Fruit fly (Drosophila melanogaster): ENCODE measurements around the gene CG4161.

DNA sequence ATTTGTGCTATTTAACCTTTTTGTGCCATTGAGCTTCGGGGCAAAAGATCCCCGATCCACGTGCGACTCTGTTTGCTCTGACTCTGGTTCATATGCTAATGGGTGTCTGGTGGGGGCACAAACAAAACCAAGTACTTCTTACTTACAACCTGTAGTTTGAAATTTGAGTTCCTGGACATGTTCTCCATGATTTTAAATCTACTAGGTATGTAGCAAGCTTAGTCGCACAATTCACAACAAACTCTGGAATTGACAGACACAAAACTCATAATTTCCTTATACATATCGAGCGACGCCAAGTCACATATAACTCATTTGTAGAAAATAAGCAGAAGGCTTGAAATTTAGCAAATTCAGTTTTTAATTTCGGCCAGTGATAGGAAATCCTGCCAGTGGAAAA, 51.3 kb downstream of the CG4161 start, which contains the start of gene Tim17b2:
- TF ChIP-seq Myc (optimal IDR thresholded peaks at IDR 0.05) (no peak), h (optimal IDR thresholded peaks at IDR 0.05) (no peak), ttk (optimal IDR thresholded peaks at IDR 0.05) (no peak), psq (optimal IDR thresholded peaks at IDR 0.05) (no peak), Sin3A (optimal IDR thresholded peaks at IDR 0.05) (no peak)
